Worm (Caenorhabditis elegans) whole organism, L3 larva: ENCODE measurements around the gene dpf-4.

Source experiments
- ZK546.5 ChIP-seq: sonication (generic microtip); optimal IDR thresholded peaks from 2 replicates; lab custom pipeline; 2017; ENCODE audit warnings: missing biosample characterization, missing genetic modification characterization
- aly-2 ChIP-seq: fragments of 150-350 bp; optimal IDR thresholded peaks from 2 replicates; lab custom pipeline; 2014; ENCODE audit warnings: missing biosample characterization, missing genetic modification characterization
- ama-1 ChIP-seq: fragments of 150-350 bp; optimal IDR thresholded peaks from 2 replicates; lab custom pipeline; 2018
- ceh-16 ChIP-seq: sonication (generic microtip); optimal IDR thresholded peaks from 2 replicates; lab custom pipeline; 2017; ENCODE audit warnings: missing biosample characterization, missing genetic modification characterization
- ceh-82 ChIP-seq: fragments of 150-350 bp; optimal IDR thresholded peaks from 2 replicates; lab custom pipeline; 2014; ENCODE audit warnings: missing biosample characterization, missing genetic modification characterization
- daf-12 ChIP-seq: fragments of 150-350 bp; optimal IDR thresholded peaks from 2 replicates; lab custom pipeline; 2014; ENCODE audit warnings: missing biosample characterization, missing genetic modification reagents, missing genetic modification characterization
- egl-5 ChIP-seq: fragments of 150-350 bp; optimal IDR thresholded peaks from 2 replicates; lab custom pipeline; 2017; ENCODE audit warnings: missing biosample characterization, missing genetic modification reagents, missing genetic modification characterization, inconsistent platforms
- elt-1 ChIP-seq: fragments of 150-350 bp; optimal IDR thresholded peaks from 2 replicates; lab custom pipeline; 2014; ENCODE audit warnings: missing biosample characterization, missing genetic modification characterization
- elt-2 ChIP-seq: sonication (generic microtip); optimal IDR thresholded peaks from 2 replicates; lab custom pipeline; 2016; ENCODE audit warnings: missing genetic modification reagents, mild to moderate bottlenecking, missing genetic modification characterization, missing compliant biosample characterization
- elt-3 ChIP-seq, 3 experiments: fragments of 150-350 bp in 1 of 3; sonication (generic microtip) in 2 of 3; optimal IDR thresholded peaks; 2 replicates in 2 of 3; 4 replicates in 1 of 3; lab custom pipeline; 2014 to 2017; ENCODE audit warnings: missing biosample characterization in 3 of 3, missing genetic modification characterization in 3 of 3
- eor-1 ChIP-seq, 2 experiments: fragments of 150-350 bp; optimal IDR thresholded peaks; 2 replicates each; lab custom pipeline; 2014 to 2018; ENCODE audit warnings: missing biosample characterization in 2 of 2, missing genetic modification characterization in 2 of 2
- fkh-10 ChIP-seq: sonication (generic microtip); optimal IDR thresholded peaks from 2 replicates; lab custom pipeline; 2017; ENCODE audit warnings: missing biosample characterization, missing genetic modification reagents, missing genetic modification characterization
- fos-1 ChIP-seq: fragments of 150-350 bp; optimal IDR thresholded peaks from 2 replicates; lab custom pipeline; 2014; ENCODE audit warnings: missing biosample characterization, missing genetic modification characterization
- lin-15B ChIP-seq: fragments of 150-350 bp; optimal IDR thresholded peaks from 2 replicates; lab custom pipeline; 2014; ENCODE audit warnings: missing biosample characterization, missing genetic modification characterization
- lsy-12 ChIP-seq: sonication (generic microtip); optimal IDR thresholded peaks from 2 replicates; lab custom pipeline; 2016; ENCODE audit warnings: mild to moderate bottlenecking, missing genetic modification characterization, missing compliant biosample characterization
- mdl-1 ChIP-seq: fragments of 150-350 bp; optimal IDR thresholded peaks from 2 replicates; lab custom pipeline; 2014; ENCODE audit warnings: missing biosample characterization, missing genetic modification characterization
- mml-1 ChIP-seq: fragments of 150-350 bp; sonication (generic microtip); optimal IDR thresholded peaks from 3 replicates; lab custom pipeline; 2014; ENCODE audit warnings: missing biosample characterization, missing genetic modification characterization
- nhr-23 ChIP-seq: fragments of 150-350 bp; optimal IDR thresholded peaks from 2 replicates; lab custom pipeline; 2014; ENCODE audit warnings: missing biosample characterization, missing genetic modification reagents, missing genetic modification characterization
- nhr-237 ChIP-seq: fragments of 150-350 bp; optimal IDR thresholded peaks from 2 replicates; lab custom pipeline; 2014; ENCODE audit warnings: missing biosample characterization, missing genetic modification characterization
- nhr-25 ChIP-seq: sonication (generic microtip); optimal IDR thresholded peaks from 2 replicates; lab custom pipeline; 2017; ENCODE audit warnings: missing biosample characterization, missing genetic modification characterization
- nhr-28 ChIP-seq: fragments of 150-350 bp; optimal IDR thresholded peaks from 2 replicates; lab custom pipeline; 2014; ENCODE audit warnings: missing biosample characterization, missing genetic modification characterization
- nhr-43 ChIP-seq: sonication (generic microtip); optimal IDR thresholded peaks from 2 replicates; lab custom pipeline; 2016; ENCODE audit warnings: mild to moderate bottlenecking, missing genetic modification characterization, missing compliant biosample characterization; ENCODE audit not compliant: poor library complexity, severe bottlenecking
- nhr-76 ChIP-seq: fragments of 150-350 bp; sonication (generic microtip); optimal IDR thresholded peaks from 5 replicates; lab custom pipeline; 2014; ENCODE audit warnings: missing biosample characterization, missing genetic modification characterization
- nhr-77 ChIP-seq: fragments of 150-350 bp; optimal IDR thresholded peaks from 2 replicates; lab custom pipeline; 2014; ENCODE audit warnings: missing biosample characterization, missing genetic modification characterization
- pha-4 ChIP-seq: fragments of 150-350 bp; optimal IDR thresholded peaks from 2 replicates; lab custom pipeline; 2014; ENCODE audit warnings: missing biosample characterization, missing genetic modification reagents, missing genetic modification characterization
- skn-1 ChIP-seq: fragments of 150-350 bp; optimal IDR thresholded peaks from 2 replicates; lab custom pipeline; 2014; ENCODE audit warnings: missing biosample characterization, missing genetic modification characterization
- snpc-4 ChIP-seq: fragments of 150-350 bp; optimal IDR thresholded peaks from 2 replicates; lab custom pipeline; 2014; ENCODE audit warnings: missing biosample characterization, missing genetic modification characterization
- tbx-2 ChIP-seq: sonication (generic microtip); optimal IDR thresholded peaks from 2 replicates; lab custom pipeline; 2016; ENCODE audit warnings: mild to moderate bottlenecking, missing genetic modification characterization, missing compliant biosample characterization
- unc-62 ChIP-seq: fragments of 150-350 bp; sonication (generic microtip); optimal IDR thresholded peaks from 4 replicates; lab custom pipeline; 2014; ENCODE audit warnings: missing biosample characterization, missing genetic modification reagents, missing genetic modification characterization
- zag-1 ChIP-seq: fragments of 150-350 bp; optimal IDR thresholded peaks from 2 replicates; lab custom pipeline; 2014; ENCODE audit warnings: missing biosample characterization, missing genetic modification characterization
- ztf-11 ChIP-seq: fragments of 150-350 bp; optimal IDR thresholded peaks from 2 replicates; lab custom pipeline; 2014; ENCODE audit warnings: missing biosample characterization, missing genetic modification characterization

Gene dpf-4

ce11 chrIII:5874664-5875417 is 15.7 kb downstream of the dpf-4 start:
- TF ChIP-seq ZK546.5 (no peak), nhr-43 (tag; lab: Kevin White, UChicago) (peak; percentile 52), unc-62 (GFP tag; lab: Kevin White, UChicago) (no peak), fkh-10 (GFP tag; lab: Kevin White, UChicago) (no peak), ztf-11 (tag; lab: Kevin White, UChicago) (no peak), ama-1 (lab: Kevin White, UChicago) (peak; percentile 48), snpc-4 (tag; lab: Kevin White, UChicago) (no peak), eor-1 (tag; optimal IDR thresholded peaks at IDR 0.05; lab: Kevin White, UChicago) (no peak), ceh-16 (tag; lab: Kevin White, UChicago) (no peak)

ce11 chrIII:5875418-5875702 is 16.3 kb downstream of the dpf-4 start:
- no peak for TF ChIP-seq unc-62 (GFP tag; lab: Kevin White, UChicago)
- TF ChIP-seq fos-1 (tag; lab: Kevin White, UChicago): no peak
- no peak for TF ChIP-seq daf-12 (tag; lab: Kevin White, UChicago)
- TF ChIP-seq lsy-12 (tag; lab: Kevin White, UChicago): no peak
- no peak for TF ChIP-seq mml-1
- no peak for TF ChIP-seq nhr-28 (tag; lab: Kevin White, UChicago)
- TF ChIP-seq aly-2 (tag; lab: Kevin White, UChicago): no peak
- no peak for TF ChIP-seq mdl-1 (tag; lab: Kevin White, UChicago)
- no peak for TF ChIP-seq ztf-11 (tag; lab: Kevin White, UChicago)
- TF ChIP-seq, all 47 proteins: peak for 0

ce11 chrIII:5875705-5876104 is 16.6 kb downstream of the dpf-4 start:
- TF ChIP-seq elt-1 (peak; percentile 64), elt-2 (peak; percentile 48), ceh-82 (tag; lab: Kevin White, UChicago) (no peak)

DNA sequence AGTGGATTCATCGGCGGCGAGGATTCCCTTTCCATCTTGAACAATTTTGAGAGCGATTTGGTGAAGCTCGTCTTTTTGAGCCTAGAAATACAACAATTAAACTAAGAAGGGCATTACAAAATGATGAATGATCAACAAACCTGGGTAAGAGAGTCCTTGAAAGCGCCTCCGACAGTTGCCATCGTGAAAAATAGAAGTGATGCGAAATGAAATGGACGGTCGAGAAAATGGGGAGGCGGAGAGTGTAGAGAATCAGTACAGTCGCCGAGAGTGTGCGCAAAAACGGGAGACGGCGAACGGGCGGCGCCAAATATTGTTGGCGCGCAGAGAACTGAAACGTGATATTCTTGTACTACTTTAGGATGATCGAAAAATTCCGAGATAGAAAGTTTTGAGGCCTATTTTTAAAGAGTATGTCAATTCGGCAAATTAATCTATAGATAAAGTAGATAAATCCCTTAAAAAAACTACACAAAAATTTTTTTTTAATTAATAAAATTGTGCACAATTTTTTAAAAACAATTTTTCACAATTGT is 17.1 kb downstream of the dpf-4 start, which contains the start of gene aldo-2:
Gene aldo-2, minus strand, starts transcription at position 486 of the 536 bp plus-strand sequence.
- TF ChIP-seq nhr-25 (tag; lab: Kevin White, UChicago) (peak; percentile 58), nhr-23 (tag; lab: Kevin White, UChicago) (peak; percentile 43), fos-1 (tag; lab: Kevin White, UChicago) (no peak), egl-5 (no peak), fkh-10 (GFP tag; lab: Kevin White, UChicago) (no peak), lin-15B (tag; lab: Kevin White, UChicago) (peak; percentile 42), elt-2 (peak; percentile 3), nhr-77 (tag; lab: Kevin White, UChicago) (no peak), eor-1 (tag; optimal IDR thresholded peaks at IDR 0.05; lab: Kevin White, UChicago) (no peak), pha-4 (tag; lab: Kevin White, UChicago) (peak; percentile 64), elt-1 (no peak), nhr-76 (tag; lab: Kevin White, UChicago) (no peak), nhr-237 (tag; lab: Kevin White, UChicago) (no peak), zag-1 (no peak), ama-1 (lab: Kevin White, UChicago) (peak; percentile 93), ZK546.5 (no peak), tbx-2 (tag; lab: Kevin White, UChicago) (no peak), elt-3 (tag; optimal IDR thresholded peaks at IDR 0.05; lab: Kevin White, UChicago) (peak in 1 of 3 experiments; percentile 7), lsy-12 (tag; lab: Kevin White, UChicago) (peak; percentile 27)

DNA sequence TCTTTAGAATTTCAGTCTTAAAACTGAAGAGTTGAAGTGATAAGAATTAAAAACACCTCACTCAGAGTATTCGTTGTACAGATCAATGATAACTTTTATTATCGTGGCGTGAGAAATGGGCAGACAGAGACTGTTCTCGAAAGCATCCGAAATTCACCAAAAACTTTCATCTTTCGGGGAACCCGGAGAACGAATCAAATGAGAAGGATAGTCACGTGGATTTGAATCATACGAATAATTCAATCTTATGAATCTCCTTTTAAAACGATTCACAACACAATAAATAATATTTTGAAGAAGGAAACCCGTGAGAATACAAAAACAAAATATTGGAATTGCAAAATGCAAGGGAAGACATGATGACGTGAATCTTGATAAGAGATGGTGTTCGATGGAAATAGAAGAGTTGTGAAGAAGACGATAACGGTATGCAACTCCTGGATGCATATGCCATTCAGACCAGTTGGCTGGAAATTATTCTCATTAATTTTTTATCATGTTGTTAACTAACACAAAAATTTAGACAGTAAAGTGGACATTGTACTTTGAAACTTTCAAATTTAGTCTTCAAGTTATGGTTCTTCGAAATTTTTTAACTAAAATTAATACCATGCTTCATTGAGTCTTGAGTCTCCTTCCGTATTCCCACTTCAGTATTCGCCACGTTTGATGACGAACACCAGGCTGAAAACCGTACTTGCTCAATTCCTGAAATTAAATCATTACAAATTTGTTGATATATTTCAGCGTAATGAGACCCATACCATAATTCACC is 17.9 kb downstream of the dpf-4 start:
- TF ChIP-seq skn-1 (tag; lab: Kevin White, UChicago) (no peak), elt-2 (peak; percentile 51), nhr-23 (tag; lab: Kevin White, UChicago) (peak; percentile 10)
